Fruit fly (Drosophila melanogaster) whole organism, embryonic: ENCODE results near the gene Rpp30.
A peak's percentile ranks its signal among the peaks of the same experiment; 100 is the strongest.

ENCODE experiments used
- Abd-B ChIP-seq: fragments of 200-800 bp; sonication (Bioruptor generic); optimal IDR thresholded peaks from 2 replicates; lab custom pipeline; 2018; ENCODE audit warnings: missing biosample characterization, mild to moderate bottlenecking, missing genetic modification characterization, moderate library complexity
- Blimp-1 ChIP-seq: fragments of 200-800 bp; sonication (Bioruptor generic); optimal IDR thresholded peaks from 3 replicates; lab custom pipeline; 2018; ENCODE audit warnings: missing biosample characterization, missing genetic modification characterization, mild to moderate bottlenecking, moderate library complexity, missing genetic modification reagents
- CG11696 ChIP-seq: fragments of 200-800 bp; sonication (Bioruptor generic); IDR thresholded peaks from 2 replicates; pipeline ENCODE4 v1.3.6; 2022; ENCODE audit warnings: missing biosample characterization, missing genetic modification characterization
- CG12769 ChIP-seq: fragments of 200-800 bp; sonication (Bioruptor generic); optimal IDR thresholded peaks from 2 replicates; lab custom pipeline; 2019; ENCODE audit warnings: missing biosample characterization, mild to moderate bottlenecking, missing genetic modification characterization, moderate library complexity
- CG13287 ChIP-seq: fragments of 200-800 bp; sonication (Bioruptor generic); IDR thresholded peaks from 2 replicates; pipeline ENCODE4 v1.3.6; 2022; ENCODE audit warnings: missing biosample characterization, missing genetic modification characterization; ENCODE audit not compliant: partially characterized antibody
- CG13894 ChIP-seq: fragments of 200-800 bp; sonication (Bioruptor generic); optimal IDR thresholded peaks from 3 replicates; lab custom pipeline; 2018; ENCODE audit warnings: missing biosample characterization, mild to moderate bottlenecking, missing genetic modification characterization, moderate library complexity
- CG14860 ChIP-seq: fragments of 200-800 bp; sonication (Bioruptor generic); IDR thresholded peaks from 3 replicates; pipeline ENCODE4 v1.3.6; 2022; ENCODE audit warnings: missing biosample characterization, missing genetic modification characterization; ENCODE audit not compliant: partially characterized antibody
- CG17829 ChIP-seq: fragments of 200-800 bp; optimal IDR thresholded peaks from 2 replicates; lab custom pipeline; 2019; ENCODE audit warnings: missing biosample characterization, mild to moderate bottlenecking, missing genetic modification characterization, moderate library complexity
- CG18764 ChIP-seq: fragments of 200-800 bp; sonication (Bioruptor generic); optimal IDR thresholded peaks from 3 replicates; lab custom pipeline; 2016; ENCODE audit warnings: missing biosample characterization, missing genetic modification characterization
- CG2120 ChIP-seq: fragments of 200-800 bp; sonication (Bioruptor generic); optimal IDR thresholded peaks from 3 replicates; lab custom pipeline; 2016; ENCODE audit warnings: missing biosample characterization, missing genetic modification characterization
- CG2712 ChIP-seq: fragments of 200-800 bp; optimal IDR thresholded peaks from 3 replicates; lab custom pipeline; 2019; ENCODE audit warnings: missing biosample characterization, mild to moderate bottlenecking, missing genetic modification characterization, moderate library complexity
- CG2875 ChIP-seq: fragments of 200-800 bp; sonication (Bioruptor generic); optimal IDR thresholded peaks from 2 replicates; lab custom pipeline; 2017; ENCODE audit warnings: missing biosample characterization, mild to moderate bottlenecking, missing genetic modification characterization, missing genetic modification reagents
- CG30020 ChIP-seq: fragments of 200-800 bp; optimal IDR thresholded peaks from 2 replicates; lab custom pipeline; 2019; ENCODE audit warnings: missing biosample characterization, mild to moderate bottlenecking, missing genetic modification characterization, moderate library complexity
- CG32772 ChIP-seq: fragments of 200-800 bp; sonication (Bioruptor generic); IDR thresholded peaks from 2 replicates; pipeline ENCODE4 v1.3.6; 2022; ENCODE audit warnings: missing biosample characterization, missing genetic modification characterization
- CG3281 ChIP-seq: fragments of 200-800 bp; sonication (Bioruptor generic); optimal IDR thresholded peaks from 3 replicates; lab custom pipeline; 2017; ENCODE audit warnings: missing biosample characterization, mild to moderate bottlenecking, missing genetic modification characterization
- CG6254 ChIP-seq: fragments of 200-800 bp; sonication (Bioruptor generic); optimal IDR thresholded peaks from 3 replicates; lab custom pipeline; 2017; ENCODE audit warnings: mild to moderate bottlenecking, missing biosample characterization, missing genetic modification reagents, missing genetic modification characterization
- CG6683 ChIP-seq: fragments of 200-800 bp; sonication (Bioruptor generic); optimal IDR thresholded peaks from 2 replicates; lab custom pipeline; 2017; ENCODE audit warnings: missing biosample characterization, mild to moderate bottlenecking, missing genetic modification characterization, missing genetic modification reagents
- CG7556 ChIP-seq: fragments of 200-800 bp; sonication (Bioruptor generic); optimal IDR thresholded peaks from 2 replicates; lab custom pipeline; 2017; ENCODE audit warnings: missing biosample characterization, mild to moderate bottlenecking, missing genetic modification characterization
- CG8359 ChIP-seq: fragments of 200-800 bp; sonication (Bioruptor generic); optimal IDR thresholded peaks from 2 replicates; lab custom pipeline; 2017; ENCODE audit warnings: missing biosample characterization, mild to moderate bottlenecking, missing genetic modification characterization, borderline replicate concordance
- CG8924 ChIP-seq: fragments of 200-800 bp; optimal IDR thresholded peaks from 3 replicates; lab custom pipeline; 2019; ENCODE audit warnings: missing biosample characterization, mild to moderate bottlenecking, missing genetic modification characterization, moderate library complexity
- CG9932 ChIP-seq: fragments of 200-800 bp; sonication (Bioruptor generic); IDR thresholded peaks from 2 replicates; pipeline ENCODE4 v1.3.6; 2022; ENCODE audit warnings: missing biosample characterization, missing genetic modification characterization
- CTCF ChIP-seq: fragments of 200-800 bp; sonication (Bioruptor generic); optimal IDR thresholded peaks from 2 replicates; lab custom pipeline; 2017; ENCODE audit warnings: missing biosample characterization, mild to moderate bottlenecking, missing genetic modification characterization, moderate library complexity
- Dll ChIP-seq: fragments of 200-800 bp; sonication (Bioruptor generic); IDR thresholded peaks from 4 replicates; pipeline ENCODE4 v1.3.6; 2022; ENCODE audit warnings: missing biosample characterization, missing genetic modification characterization; ENCODE audit not compliant: partially characterized antibody
- Ets97D ChIP-seq: fragments of 200-800 bp; sonication (Bioruptor generic); optimal IDR thresholded peaks from 3 replicates; lab custom pipeline; 2016; ENCODE audit warnings: missing biosample characterization, missing genetic modification characterization
- Fer1 ChIP-seq: fragments of 200-800 bp; sonication (Bioruptor generic); optimal IDR thresholded peaks from 2 replicates; lab custom pipeline; 2017; ENCODE audit warnings: missing biosample characterization, mild to moderate bottlenecking, missing genetic modification characterization
- HLH4C ChIP-seq: fragments of 200-800 bp; sonication (Bioruptor generic); IDR thresholded peaks from 3 replicates; pipeline ENCODE4 v1.3.6; 2022; ENCODE audit warnings: missing biosample characterization, missing genetic modification characterization; ENCODE audit not compliant: partially characterized antibody
- Meics ChIP-seq: fragments of 200-800 bp; sonication (Bioruptor generic); optimal IDR thresholded peaks from 2 replicates; lab custom pipeline; 2017; ENCODE audit warnings: missing biosample characterization, mild to moderate bottlenecking, missing genetic modification characterization
- Myb ChIP-seq: fragments of 200-800 bp; sonication (Bioruptor generic); optimal IDR thresholded peaks from 2 replicates; lab custom pipeline; 2016; ENCODE audit warnings: missing biosample characterization, missing genetic modification characterization
- NFAT ChIP-seq: fragments of 200-800 bp; sonication (Bioruptor generic); IDR thresholded peaks from 2 replicates; pipeline ENCODE4 v1.3.6; 2022; ENCODE audit warnings: missing biosample characterization, missing genetic modification characterization
- Side ChIP-seq: fragments of 200-800 bp; sonication (Bioruptor generic); optimal IDR thresholded peaks from 2 replicates; lab custom pipeline; 2016; ENCODE audit warnings: missing biosample characterization, missing genetic modification characterization
- Sin3A ChIP-seq: fragments of >200 bp; optimal IDR thresholded peaks from 2 replicates; lab custom pipeline; 2018
- Ssrp ChIP-seq: fragments of 200-800 bp; sonication (Bioruptor generic); optimal IDR thresholded peaks from 2 replicates; lab custom pipeline; 2018; ENCODE audit warnings: missing biosample characterization, mild to moderate bottlenecking, missing genetic modification characterization, moderate library complexity
- cg ChIP-seq: fragments of 200-800 bp; sonication (Bioruptor generic); optimal IDR thresholded peaks from 3 replicates; lab custom pipeline; 2019; ENCODE audit warnings: missing biosample characterization, mild to moderate bottlenecking, missing genetic modification characterization, moderate library complexity
- chn ChIP-seq: fragments of 200-800 bp; sonication (Bioruptor generic); optimal IDR thresholded peaks from 2 replicates; lab custom pipeline; 2016; ENCODE audit warnings: missing biosample characterization, missing genetic modification characterization
- croc ChIP-seq: fragments of 200-800 bp; sonication (Bioruptor generic); conservative IDR thresholded peaks from 3 replicates; pipeline ENCODE4 v1.3.6; 2022; ENCODE audit warnings: missing biosample characterization, missing genetic modification characterization
- crp ChIP-seq, 2 experiments: fragments of 200-800 bp; sonication (Bioruptor generic); optimal IDR thresholded peaks; 2 replicates in 1 of 2; 3 replicates in 1 of 2; lab custom pipeline; 2017; ENCODE audit warnings: missing biosample characterization in 2 of 2, missing genetic modification characterization in 2 of 2, mild to moderate bottlenecking in 1 of 2, moderate library complexity in 1 of 2
- dm ChIP-seq: fragments of 200-800 bp; sonication (Bioruptor generic); optimal IDR thresholded peaks from 3 replicates; lab custom pipeline; 2016; ENCODE audit warnings: missing biosample characterization, missing genetic modification characterization
- fru ChIP-seq: fragments of >200 bp; optimal IDR thresholded peaks from 2 replicates; lab custom pipeline; 2017
- gcm ChIP-seq: fragments of 200-800 bp; sonication (Bioruptor generic); optimal IDR thresholded peaks from 2 replicates; lab custom pipeline; 2019; ENCODE audit warnings: missing biosample characterization, mild to moderate bottlenecking, missing genetic modification characterization, moderate library complexity
- hb ChIP-seq: fragments of 200-800 bp; sonication (Bioruptor generic); IDR thresholded peaks from 3 replicates; pipeline ENCODE4 v1.3.6; 2022; ENCODE audit warnings: missing biosample characterization, missing genetic modification characterization; ENCODE audit not compliant: partially characterized antibody
- hbn ChIP-seq: fragments of 200-800 bp; sonication (Bioruptor generic); IDR thresholded peaks from 2 replicates; pipeline ENCODE4 v1.3.6; 2022; ENCODE audit warnings: missing biosample characterization, missing genetic modification characterization; ENCODE audit not compliant: partially characterized antibody
- ind ChIP-seq: fragments of 200-800 bp; sonication (Bioruptor generic); optimal IDR thresholded peaks from 3 replicates; lab custom pipeline; 2016; ENCODE audit warnings: missing biosample characterization, missing genetic modification characterization
- nmo ChIP-seq: fragments of 200-800 bp; sonication (Bioruptor generic); optimal IDR thresholded peaks from 2 replicates; lab custom pipeline; 2018; ENCODE audit warnings: missing biosample characterization, mild to moderate bottlenecking, missing genetic modification characterization, moderate library complexity
- run ChIP-seq: fragments of 200-800 bp; sonication (Bioruptor generic); optimal IDR thresholded peaks from 3 replicates; lab custom pipeline; 2018; ENCODE audit warnings: missing biosample characterization, mild to moderate bottlenecking, missing genetic modification characterization
- scrt ChIP-seq: fragments of 200-800 bp; sonication (Bioruptor generic); optimal IDR thresholded peaks from 2 replicates; lab custom pipeline; 2018; ENCODE audit warnings: missing biosample characterization, mild to moderate bottlenecking, missing genetic modification characterization, moderate library complexity
- sens ChIP-seq: fragments of 200-800 bp; sonication (Bioruptor generic); peaks from one replicate; lab custom pipeline; 2016; ENCODE audit warnings: missing biosample characterization, missing genetic modification characterization
- sens-2 ChIP-seq: fragments of 200-800 bp; sonication (Bioruptor generic); IDR thresholded peaks from 2 replicates; pipeline ENCODE4 v1.3.6; 2022; ENCODE audit warnings: missing biosample characterization, missing genetic modification characterization
- stwl ChIP-seq: fragments of 200-800 bp; sonication (Bioruptor generic); optimal IDR thresholded peaks from 3 replicates; lab custom pipeline; 2018; ENCODE audit warnings: missing biosample characterization, mild to moderate bottlenecking, missing genetic modification characterization, moderate library complexity
- tgo ChIP-seq: fragments of 200-800 bp; sonication (Bioruptor generic); IDR thresholded peaks from 3 replicates; pipeline ENCODE4 v1.3.6; 2022; ENCODE audit warnings: missing biosample characterization, missing genetic modification characterization
- tio ChIP-seq: fragments of 200-800 bp; sonication (Bioruptor generic); optimal IDR thresholded peaks from 2 replicates; lab custom pipeline; 2017; ENCODE audit warnings: missing biosample characterization, missing genetic modification characterization, inconsistent platforms
- vvl ChIP-seq: fragments of 200-800 bp; sonication (Bioruptor generic); IDR thresholded peaks from 2 replicates; pipeline ENCODE4 v1.3.6; 2022; ENCODE audit warnings: missing biosample characterization, missing genetic modification characterization

Gene Rpp30

dm6 chr2L:271553-271952, 19.4 kb upstream of the Rpp30 start, which contains the start of gene Dus1 (continued):
- TF ChIP-seq tio (no peak), hbn (GFP tag; lab: Robert Waterston, UW) (peak; percentile 72), sens-2 (GFP tag; lab: Robert Waterston, UW) (no peak), Dll (GFP tag; lab: Robert Waterston, UW) (peak; percentile 74), fru (lab: Kevin White, UChicago) (no peak), run (tag; lab: Kevin White, UChicago) (no peak), vvl (GFP tag; lab: Robert Waterston, UW) (peak; percentile 75), nmo (GFP tag; lab: Kevin White, UChicago) (peak; percentile 2), CG3281 (peak; percentile 34), CG13287 (GFP tag; lab: Robert Waterston, UW) (peak; percentile 86), CG2712 (peak; percentile 15), NFAT (no peak), sens (GFP tag; lab: Kevin White, UChicago) (peak; percentile 38), CG18764 (GFP tag; lab: Kevin White, UChicago) (no peak), CG12769 (tag; lab: Kevin White, UChicago) (no peak), CG32772 (no peak), cg (no peak), crp (GFP tag; optimal IDR thresholded peaks at IDR 0.05; lab: Kevin White, UChicago) (peak; percentile 35 to 90), Ssrp (tag; lab: Kevin White, UChicago) (no peak), CG30020 (tag; lab: Kevin White, UChicago) (peak; percentile 20), Fer1 (GFP tag; lab: Kevin White, UChicago) (peak; percentile 48), hb (GFP tag; lab: Robert Waterston, UW) (peak; percentile 59; the same call in 2 of the 3 replicates), CG8924 (tag; lab: Kevin White, UChicago) (peak; percentile 24), CG2120 (GFP tag; lab: Kevin White, UChicago) (no peak), stwl (tag; lab: Kevin White, UChicago) (peak; percentile 92), gcm (GFP tag; lab: Kevin White, UChicago) (no peak), croc (no peak), Side (no peak), ind (GFP tag; lab: Kevin White, UChicago) (no peak), CG17829 (tag; lab: Kevin White, UChicago) (peak; percentile 53), CG7556 (GFP tag; lab: Kevin White, UChicago) (no peak), CG2875 (GFP tag; lab: Kevin White, UChicago) (no peak), Myb (GFP tag; lab: Kevin White, UChicago) (peak; percentile 50), CG8359 (GFP tag; lab: Kevin White, UChicago) (no peak), Abd-B (no peak), chn (GFP tag; lab: Kevin White, UChicago) (no peak), CG6683 (GFP tag; lab: Kevin White, UChicago) (no peak), CG6254 (GFP tag; lab: Kevin White, UChicago) (no peak), scrt (GFP tag; lab: Kevin White, UChicago) (peak; percentile 94), Blimp-1 (GFP tag; lab: Kevin White, UChicago) (no peak), Meics (no peak), CG13894 (tag; lab: Kevin White, UChicago) (peak; percentile 41), Sin3A (lab: Kevin White, UChicago) (peak; percentile 9), CG14860 (GFP tag; lab: Robert Waterston, UW) (peak; percentile 58; the same call in 2 of the 3 replicates), CG11696 (GFP tag; lab: Robert Waterston, UW) (no peak), dm (GFP tag; lab: Kevin White, UChicago) (peak; percentile 84), Ets97D (peak; percentile 50), CTCF (GFP tag; lab: Kevin White, UChicago) (peak; percentile 7), CG9932 (GFP tag; lab: Robert Waterston, UW) (peak; percentile 11; the same call in 1 of the 2 replicates), tgo (GFP tag; lab: Robert Waterston, UW) (no peak), HLH4C (GFP tag; lab: Robert Waterston, UW) (peak; percentile 76)
